Worm (Caenorhabditis elegans) whole organism, young adult: ENCODE data around the gene abu-13.

Source experiments
- B0261.1 ChIP-seq: sonication (generic microtip); optimal IDR thresholded peaks from 2 replicates; lab custom pipeline; 2016; ENCODE audit warnings: mild to moderate bottlenecking, missing genetic modification characterization, moderate library complexity, missing compliant biosample characterization
- B0336.3 ChIP-seq: fragments of 200-800 bp; sonication (Bioruptor generic); IDR thresholded peaks from 2 replicates; pipeline ENCODE4 v1.3.6; 2022; ENCODE audit warnings: missing genetic modification characterization, missing compliant biosample characterization
- F22D6.2 ChIP-seq: sonication (generic microtip); optimal IDR thresholded peaks from 2 replicates; lab custom pipeline; 2016; ENCODE audit warnings: mild to moderate bottlenecking, missing genetic modification characterization, missing compliant biosample characterization
- F33H1.4 ChIP-seq: fragments of 200-800 bp; sonication (Bioruptor generic); IDR thresholded peaks from 2 replicates; pipeline ENCODE4 v1.3.6; 2022; ENCODE audit warnings: missing genetic modification reagents, missing genetic modification characterization, missing compliant biosample characterization
- F52B5.7 ChIP-seq: sonication (generic microtip); optimal IDR thresholded peaks from 2 replicates; lab custom pipeline; 2016; ENCODE audit warnings: mild to moderate bottlenecking, missing genetic modification characterization, missing compliant biosample characterization
- T26A5.8 ChIP-seq: sonication (generic microtip); optimal IDR thresholded peaks from 2 replicates; lab custom pipeline; 2016; ENCODE audit warnings: missing genetic modification characterization, missing compliant biosample characterization
- Y53G8AR.9 ChIP-seq: fragments of 200-800 bp; sonication (Bioruptor generic); conservative IDR thresholded peaks from 2 replicates; pipeline ENCODE4 v1.3.6; 2022; ENCODE audit warnings: missing genetic modification reagents, missing genetic modification characterization, missing compliant biosample characterization
- ZK185.1 ChIP-seq: sonication (generic microtip); optimal IDR thresholded peaks from 2 replicates; lab custom pipeline; 2016; ENCODE audit warnings: mild to moderate bottlenecking, missing genetic modification characterization, missing compliant biosample characterization; ENCODE audit not compliant: poor library complexity, severe bottlenecking
- athp-1 ChIP-seq: sonication (generic microtip); optimal IDR thresholded peaks from 2 replicates; lab custom pipeline; 2017; ENCODE audit warnings: mild to moderate bottlenecking, missing genetic modification characterization, missing compliant biosample characterization
- attf-5 ChIP-seq: fragments of 200-800 bp; sonication (Bioruptor generic); optimal IDR thresholded peaks from 2 replicates; lab custom pipeline; 2018; ENCODE audit warnings: mild to moderate bottlenecking, missing genetic modification characterization, missing compliant biosample characterization
- cebp-1 ChIP-seq, 2 experiments: fragments of 200-800 bp in 1 of 2; sonication (Bioruptor generic) in 1 of 2; sonication (generic microtip) in 1 of 2; IDR thresholded peaks in 1 of 2; optimal IDR thresholded peaks in 1 of 2; 2 replicates each; pipeline versions ENCODE4 v1.3.6 to Lab custom; 2017 to 2022; ENCODE audit warnings: missing compliant biosample characterization in 2 of 2, missing genetic modification characterization in 2 of 2, mild to moderate bottlenecking in 1 of 2, missing genetic modification reagents in 1 of 2, moderate library complexity in 1 of 2
- cebp-2 ChIP-seq: fragments of 200-800 bp; sonication (Bioruptor generic); IDR thresholded peaks from 2 replicates; pipeline ENCODE4 v1.3.6; 2022; ENCODE audit warnings: missing genetic modification characterization, missing compliant biosample characterization
- ceh-79 ChIP-seq: sonication (generic microtip); optimal IDR thresholded peaks from 2 replicates; lab custom pipeline; 2017; ENCODE audit warnings: mild to moderate bottlenecking, missing genetic modification characterization, missing compliant biosample characterization
- ceh-91 ChIP-seq: fragments of 200-800 bp; sonication (Bioruptor generic); IDR thresholded peaks from 2 replicates; pipeline ENCODE4 v1.3.6; 2022; ENCODE audit warnings: missing genetic modification reagents, missing genetic modification characterization, missing compliant biosample characterization
- die-1 ChIP-seq: sonication (generic microtip); optimal IDR thresholded peaks from 2 replicates; lab custom pipeline; 2016; ENCODE audit warnings: missing genotype, mild to moderate bottlenecking, missing genetic modification characterization, missing compliant biosample characterization
- dpl-1 ChIP-seq: fragments of 150-350 bp; optimal IDR thresholded peaks from 2 replicates; lab custom pipeline; 2014; ENCODE audit warnings: missing biosample characterization, missing genetic modification reagents, missing genetic modification characterization
- egl-18 ChIP-seq: fragments of 200-800 bp; sonication (Bioruptor generic); IDR thresholded peaks from 2 replicates; pipeline ENCODE4 v1.3.6; 2022; ENCODE audit warnings: missing genetic modification reagents, missing genetic modification characterization, missing compliant biosample characterization
- egl-44 ChIP-seq: fragments of 200-800 bp; sonication (Bioruptor generic); IDR thresholded peaks from 2 replicates; pipeline ENCODE4 v1.3.6; 2022; ENCODE audit warnings: missing genetic modification reagents, missing genetic modification characterization, missing compliant biosample characterization
- egrh-3 ChIP-seq: fragments of 200-800 bp; sonication (Bioruptor generic); IDR thresholded peaks from 2 replicates; pipeline ENCODE4 v1.3.6; 2022; ENCODE audit warnings: missing genetic modification reagents, missing genetic modification characterization, missing compliant biosample characterization
- ets-4 ChIP-seq: fragments of 200-800 bp; sonication (Bioruptor generic); optimal IDR thresholded peaks from 2 replicates; lab custom pipeline; 2018; ENCODE audit warnings: mild to moderate bottlenecking, missing genetic modification characterization, missing compliant biosample characterization
- fkh-3 ChIP-seq: sonication (generic microtip); optimal IDR thresholded peaks from 2 replicates; lab custom pipeline; 2016; ENCODE audit warnings: mild to moderate bottlenecking, missing genetic modification characterization, missing compliant biosample characterization
- hmg-1.2 ChIP-seq: fragments of 200-800 bp; sonication (Bioruptor generic); IDR thresholded peaks from 2 replicates; pipeline ENCODE4 v1.3.6; 2022; ENCODE audit warnings: missing genetic modification reagents, missing genetic modification characterization, missing compliant biosample characterization
- hmg-20 ChIP-seq: fragments of 200-800 bp; sonication (Bioruptor generic); IDR thresholded peaks from 2 replicates; pipeline ENCODE4 v1.3.6; 2022; ENCODE audit warnings: missing genetic modification reagents, missing genetic modification characterization, missing compliant biosample characterization
- let-526 ChIP-seq: fragments of 200-800 bp; sonication (Bioruptor generic); IDR thresholded peaks from 2 replicates; pipeline ENCODE4 v1.3.6; 2022; ENCODE audit warnings: missing genetic modification reagents, missing genetic modification characterization, missing compliant biosample characterization
- lin-35 ChIP-seq, 3 experiments: fragments of 150-350 bp in 2 of 3; sonication (generic microtip) in 1 of 3; optimal IDR thresholded peaks; 2 replicates each; lab custom pipeline; 2014 to 2018; ENCODE audit warnings: missing biosample characterization in 3 of 3, missing genetic modification characterization in 3 of 3, missing genetic modification reagents in 3 of 3
- mel-28 ChIP-seq: sonication (generic microtip); optimal IDR thresholded peaks from 2 replicates; lab custom pipeline; 2016; ENCODE audit warnings: borderline replicate concordance, mild to moderate bottlenecking, missing genetic modification characterization, missing compliant biosample characterization
- nfya-1 ChIP-seq: sonication (generic microtip); optimal IDR thresholded peaks from 2 replicates; lab custom pipeline; 2017; ENCODE audit warnings: antibody characterized with exemption, missing compliant biosample characterization, missing genetic modification characterization, borderline replicate concordance; ENCODE audit not compliant: insufficient read depth
- nfya-2 ChIP-seq: fragments of 200-800 bp; sonication (Bioruptor generic); IDR thresholded peaks from 2 replicates; pipeline ENCODE4 v1.3.6; 2022; ENCODE audit warnings: missing genetic modification reagents, missing genetic modification characterization, missing compliant biosample characterization
- nfyb-1 ChIP-seq: fragments of 200-800 bp; sonication (Bioruptor generic); IDR thresholded peaks from 2 replicates; pipeline ENCODE4 v1.3.6; 2022; ENCODE audit warnings: missing genetic modification reagents, missing genetic modification characterization, missing compliant biosample characterization
- nhr-179 ChIP-seq: sonication (generic microtip); optimal IDR thresholded peaks from 2 replicates; lab custom pipeline; 2016; ENCODE audit warnings: mild to moderate bottlenecking, missing genetic modification characterization, missing compliant biosample characterization
- nhr-27 ChIP-seq: fragments of 200-800 bp; sonication (Bioruptor generic); optimal IDR thresholded peaks from 2 replicates; lab custom pipeline; 2018; ENCODE audit warnings: mild to moderate bottlenecking, missing genetic modification characterization, moderate library complexity, missing compliant biosample characterization
- nhr-80 ChIP-seq: sonication (generic microtip); optimal IDR thresholded peaks from 2 replicates; lab custom pipeline; 2016; ENCODE audit warnings: missing genetic modification characterization, missing compliant biosample characterization
- rec-8 ChIP-seq, 2 experiments: sonication (generic microtip); optimal IDR thresholded peaks; 2 replicates each; lab custom pipeline; 2016; ENCODE audit warnings: mild to moderate bottlenecking in 2 of 2, missing genetic modification characterization in 2 of 2, missing genetic modification reagents in 2 of 2, missing genotype in 2 of 2, missing biosample characterization in 1 of 2, missing compliant biosample characterization in 1 of 2, moderate library complexity in 1 of 2
- repo-1 ChIP-seq: sonication (generic microtip); optimal IDR thresholded peaks from 2 replicates; lab custom pipeline; 2017; ENCODE audit warnings: mild to moderate bottlenecking, missing genetic modification characterization, missing compliant biosample characterization
- rpc-1 ChIP-seq, 2 experiments: fragments of 150-350 bp in 1 of 2; sonication (generic microtip) in 1 of 2; optimal IDR thresholded peaks; 2 replicates each; lab custom pipeline; 2014 to 2018; ENCODE audit warnings: missing biosample characterization in 1 of 2, missing genetic modification characterization in 1 of 2, missing genetic modification reagents in 1 of 2, missing genotype in 1 of 2
- snpc-3.4 ChIP-seq: sonication (generic microtip); optimal IDR thresholded peaks from 2 replicates; lab custom pipeline; 2017; ENCODE audit warnings: missing genetic modification characterization, mild to moderate bottlenecking, missing compliant biosample characterization, antibody characterized with exemption, moderate library complexity, missing genotype, missing genetic modification reagents
- snpc-4 ChIP-seq, 5 experiments: fragments of 150-350 bp in 1 of 5; sonication (generic microtip) in 4 of 5; optimal IDR thresholded peaks; 2 replicates each; lab custom pipeline; 2014 to 2018; ENCODE audit warnings: missing genetic modification characterization in 5 of 5, missing biosample characterization in 3 of 5, antibody characterized with exemption in 2 of 5, mild to moderate bottlenecking in 2 of 5, missing compliant biosample characterization in 2 of 5, missing genotype in 2 of 5, moderate library complexity in 2 of 5, missing genetic modification reagents in 1 of 5
- tbx-9 ChIP-seq: sonication (generic microtip); optimal IDR thresholded peaks from 2 replicates; lab custom pipeline; 2016; ENCODE audit warnings: borderline replicate concordance, missing genetic modification characterization, inconsistent platforms, missing compliant biosample characterization
- tlf-1 ChIP-seq: fragments of 200-800 bp; sonication (Bioruptor generic); optimal IDR thresholded peaks from 2 replicates; lab custom pipeline; 2018; ENCODE audit warnings: mild to moderate bottlenecking, missing genetic modification characterization, missing compliant biosample characterization
- unc-130 ChIP-seq: sonication (generic microtip); optimal IDR thresholded peaks from 2 replicates; lab custom pipeline; 2016; ENCODE audit warnings: missing genetic modification reagents, missing genetic modification characterization, missing compliant biosample characterization
- xnd-1 ChIP-seq: sonication (generic microtip); optimal IDR thresholded peaks from 2 replicates; lab custom pipeline; 2016; ENCODE audit warnings: missing genotype, missing genetic modification reagents, missing genetic modification characterization, missing compliant biosample characterization
- zfh-2 ChIP-seq: fragments of 200-800 bp; sonication (Bioruptor generic); conservative IDR thresholded peaks from 2 replicates; pipeline ENCODE4 v1.3.6; 2022; ENCODE audit warnings: missing genetic modification reagents, missing genetic modification characterization, missing compliant biosample characterization
- zim-3 ChIP-seq: sonication (generic microtip); optimal IDR thresholded peaks from 2 replicates; lab custom pipeline; 2017; ENCODE audit warnings: mild to moderate bottlenecking, missing genetic modification characterization, moderate library complexity, missing compliant biosample characterization
- ztf-26 ChIP-seq: sonication (generic microtip); optimal IDR thresholded peaks from 2 replicates; lab custom pipeline; 2017; ENCODE audit warnings: missing genetic modification characterization, missing compliant biosample characterization
- ztf-28 ChIP-seq: fragments of 200-800 bp; sonication (Bioruptor generic); IDR thresholded peaks from 2 replicates; pipeline ENCODE4 v1.3.6; 2022; ENCODE audit warnings: missing genetic modification reagents, missing genetic modification characterization, missing compliant biosample characterization
- ztf-3 ChIP-seq: fragments of 200-800 bp; sonication (Bioruptor generic); optimal IDR thresholded peaks from 2 replicates; lab custom pipeline; 2018; ENCODE audit warnings: mild to moderate bottlenecking, missing genetic modification characterization, missing compliant biosample characterization

Gene abu-13

ce11 chrIII:6971662-6972284 is 26.1 kb upstream of the abu-13 start, which contains the start of the genes eef-1A.1 and rfc-4:
eef-1A.1 (minus strand) TSS chrIII:6971712.
rfc-4 (plus strand) TSS chrIII:6972253.
- TF ChIP-seq rpc-1 (optimal IDR thresholded peaks at IDR 0.05; lab: Kevin White, UChicago) (peak; percentile 16), rpc-1 (tag; optimal IDR thresholded peaks at IDR 0.05; lab: Kevin White, UChicago) (no peak), snpc-3.4 (tag; lab: Kevin White, UChicago) (peak; percentile 92), egl-44 (GFP tag; lab: Robert Waterston, UW) (0 out of 2 replicates have a peak, but pooled peaks have one; percentile 43), ets-4 (GFP tag; lab: Kevin White, UChicago) (no peak), zim-3 (no peak), nhr-179 (no peak), cebp-2 (GFP tag; lab: Robert Waterston, UW) (no peak), nhr-27 (tag; lab: Kevin White, UChicago) (no peak), ztf-3 (GFP tag; lab: Kevin White, UChicago) (no peak), ceh-79 (no peak), egl-18 (GFP tag; lab: Robert Waterston, UW) (no peak), tbx-9 (no peak), zfh-2 (no peak), lin-35 (GFP tag; optimal IDR thresholded peaks at IDR 0.05; lab: Kevin White, UChicago) (peak; percentile 64 to 95 (median 73)), snpc-4 (GFP tag; optimal IDR thresholded peaks at IDR 0.05; lab: Kevin White, UChicago) (peak; percentile 9), snpc-4 (tag; optimal IDR thresholded peaks at IDR 0.05; lab: Kevin White, UChicago) (peak; percentile 73 to 87 (median 80)), rec-8 (tag; optimal IDR thresholded peaks at IDR 0.05; lab: Kevin White, UChicago) (no peak), F52B5.7 (tag; lab: Kevin White, UChicago) (no peak), F33H1.4 (GFP tag; lab: Robert Waterston, UW) (peak; percentile 99), ceh-91 (GFP tag; lab: Robert Waterston, UW) (peak; percentile 77), Y53G8AR.9 (GFP tag; lab: Robert Waterston, UW) (peak; percentile 81), B0261.1 (tag; lab: Kevin White, UChicago) (peak; percentile 15), athp-1 (tag; lab: Kevin White, UChicago) (peak; percentile 51), cebp-1 (GFP tag; IDR thresholded peaks at IDR 0.05; lab: Robert Waterston, UW) (peak; percentile 88), cebp-1 (tag; optimal IDR thresholded peaks at IDR 0.05; lab: Kevin White, UChicago) (peak; percentile 95), T26A5.8 (tag; lab: Kevin White, UChicago) (no peak), B0336.3 (GFP tag; lab: Robert Waterston, UW) (peak; percentile 79), dpl-1 (GFP tag; lab: Kevin White, UChicago) (peak; percentile 82), tlf-1 (GFP tag; lab: Kevin White, UChicago) (peak; percentile 94), unc-130 (GFP tag; lab: Kevin White, UChicago) (peak; percentile 67), ztf-28 (GFP tag; lab: Robert Waterston, UW) (peak; percentile 68; the same call in 1 of the 2 replicates), hmg-20 (GFP tag; lab: Robert Waterston, UW) (no peak), let-526 (GFP tag; lab: Robert Waterston, UW) (peak; percentile 71; the same call in 1 of the 2 replicates), nfya-2 (GFP tag; lab: Robert Waterston, UW) (no peak), fkh-3 (no peak), F22D6.2 (peak; percentile 55), die-1 (tag; lab: Kevin White, UChicago) (peak; percentile 18), nhr-80 (tag; lab: Kevin White, UChicago) (peak; percentile 79), hmg-1.2 (GFP tag; lab: Robert Waterston, UW) (peak; percentile 76), ztf-26 (peak; percentile 82), xnd-1 (tag; lab: Kevin White, UChicago) (peak; percentile 47), attf-5 (GFP tag; lab: Kevin White, UChicago) (peak; percentile 97), repo-1 (peak; percentile 48), nfyb-1 (peak; percentile 94), ZK185.1 (tag; lab: Kevin White, UChicago) (peak; percentile 92), egrh-3 (GFP tag; lab: Robert Waterston, UW) (peak; percentile 83), nfya-1 (tag; lab: Kevin White, UChicago) (no peak), mel-28 (tag; lab: Kevin White, UChicago) (no peak)
